Worm (Caenorhabditis elegans): ENCODE data around the gene F45E1.5.

- TF ChIP-seq cog-1 (tag; optimal IDR thresholded peaks at IDR 0.05) = no peak
- TF ChIP-seq tab-1 (GFP tag; IDR thresholded peaks at IDR 0.05) = no peak
- TF ChIP-seq med-1 (GFP tag; optimal IDR thresholded peaks at IDR 0.05; ENCODE audit: insufficient read depth) = no peak
- no peak for TF ChIP-seq ztf-29 (GFP tag; IDR thresholded peaks at IDR 0.05)
- TF ChIP-seq ref-1 (GFP tag; conservative IDR thresholded peaks at IDR 0.05) = no peak
- TF ChIP-seq flt-1 (GFP tag; IDR thresholded peaks at IDR 0.05) = no peak
Measured at ce11 chrX:7944999-7945398, 31.5 kb upstream of the F45E1.5 start, which contains the start of gene tnt-3.
